Fruit fly (Drosophila melanogaster) whole organism, embryonic: Measurements from ENCODE around the gene COX5B.

Source experiments
- Antp ChIP-seq: fragments of 200-800 bp; sonication (Bioruptor generic); optimal IDR thresholded peaks from 3 replicates; lab custom pipeline; 2016; ENCODE audit warnings: missing biosample characterization, missing genetic modification characterization
- B-H2 ChIP-seq: fragments of 200-800 bp; sonication (Bioruptor generic); optimal IDR thresholded peaks from 2 replicates; lab custom pipeline; 2018; ENCODE audit warnings: missing biosample characterization, mild to moderate bottlenecking, missing genetic modification characterization
- CG10274 ChIP-seq: fragments of 200-800 bp; sonication (Bioruptor generic); optimal IDR thresholded peaks from 3 replicates; lab custom pipeline; 2017; ENCODE audit warnings: missing biosample characterization, mild to moderate bottlenecking, missing genetic modification characterization
- CG10959 ChIP-seq: fragments of 200-800 bp; sonication (Bioruptor generic); IDR thresholded peaks from 2 replicates; pipeline ENCODE4 v1.3.6; 2022; ENCODE audit warnings: missing biosample characterization, missing genetic modification characterization
- CG1529 ChIP-seq: fragments of 200-800 bp; sonication (Bioruptor generic); optimal IDR thresholded peaks from 3 replicates; lab custom pipeline; 2018; ENCODE audit warnings: missing biosample characterization, missing genetic modification characterization
- CG18599 ChIP-seq: fragments of 200-800 bp; sonication (Bioruptor generic); optimal IDR thresholded peaks from 3 replicates; lab custom pipeline; 2017; ENCODE audit warnings: missing biosample characterization, missing genetic modification characterization, mild to moderate bottlenecking, moderate library complexity, missing genetic modification reagents
- CG18764 ChIP-seq: fragments of 200-800 bp; sonication (Bioruptor generic); optimal IDR thresholded peaks from 3 replicates; lab custom pipeline; 2016; ENCODE audit warnings: missing biosample characterization, missing genetic modification characterization
- CG2202 ChIP-seq: fragments of 200-800 bp; sonication (Bioruptor generic); optimal IDR thresholded peaks from 2 replicates; lab custom pipeline; 2018; ENCODE audit warnings: missing biosample characterization, mild to moderate bottlenecking, missing genetic modification characterization
- CG30020 ChIP-seq: fragments of 200-800 bp; optimal IDR thresholded peaks from 2 replicates; lab custom pipeline; 2019; ENCODE audit warnings: missing biosample characterization, mild to moderate bottlenecking, missing genetic modification characterization, moderate library complexity
- CG3163 ChIP-seq: fragments of 200-800 bp; sonication (Bioruptor generic); optimal IDR thresholded peaks from 3 replicates; lab custom pipeline; 2016; ENCODE audit warnings: missing biosample characterization, missing genetic modification characterization
- CG33213 ChIP-seq: fragments of 200-800 bp; sonication (Bioruptor generic); optimal IDR thresholded peaks from 3 replicates; lab custom pipeline; 2016; ENCODE audit warnings: missing biosample characterization, missing genetic modification characterization
- CG3726 ChIP-seq: fragments of 200-800 bp; sonication (Bioruptor generic); IDR thresholded peaks from 3 replicates; pipeline ENCODE4, ENCODE4 v1.3.6; 2022; ENCODE audit warnings: missing biosample characterization, missing genetic modification characterization
- CG3847 ChIP-seq: fragments of 200-800 bp; sonication (Bioruptor generic); IDR thresholded peaks from 2 replicates; pipeline ENCODE4 v1.3.6; 2022; ENCODE audit warnings: missing biosample characterization, missing genetic modification characterization
- CG4707 ChIP-seq: fragments of 200-800 bp; sonication (Bioruptor generic); optimal IDR thresholded peaks from 2 replicates; lab custom pipeline; 2018; ENCODE audit warnings: missing biosample characterization, mild to moderate bottlenecking, missing genetic modification characterization, moderate library complexity
- CG4854 ChIP-seq: fragments of 200-800 bp; sonication (Bioruptor generic); optimal IDR thresholded peaks from 2 replicates; lab custom pipeline; 2016; ENCODE audit warnings: missing biosample characterization, missing genetic modification characterization, inconsistent platforms
- CG6689 ChIP-seq: fragments of 200-800 bp; sonication (Bioruptor generic); IDR thresholded peaks from 2 replicates; pipeline ENCODE4 v1.3.6; 2022; ENCODE audit warnings: missing biosample characterization, missing genetic modification characterization
- CG6813 ChIP-seq: fragments of 200-800 bp; sonication (Bioruptor generic); optimal IDR thresholded peaks from 2 replicates; lab custom pipeline; 2017; ENCODE audit warnings: missing biosample characterization, missing genetic modification characterization, mild to moderate bottlenecking, moderate library complexity, missing genetic modification reagents
- CG7271 ChIP-seq: fragments of 200-800 bp; sonication (Bioruptor generic); optimal IDR thresholded peaks from 2 replicates; lab custom pipeline; 2018; ENCODE audit warnings: missing biosample characterization, mild to moderate bottlenecking, missing genetic modification characterization, moderate library complexity
- CG7357 ChIP-seq: fragments of 200-800 bp; sonication (Bioruptor generic); IDR thresholded peaks from 3 replicates; pipeline ENCODE4 v1.3.6; 2022; ENCODE audit warnings: missing biosample characterization, missing genetic modification characterization
- CG7839 ChIP-seq: fragments of 200-800 bp; sonication (Bioruptor generic); optimal IDR thresholded peaks from 3 replicates; lab custom pipeline; 2018; ENCODE audit warnings: missing biosample characterization, mild to moderate bottlenecking, missing genetic modification characterization, moderate library complexity
- D19A ChIP-seq: fragments of 200-800 bp; optimal IDR thresholded peaks from 3 replicates; lab custom pipeline; 2019; ENCODE audit warnings: missing biosample characterization, mild to moderate bottlenecking, missing genetic modification characterization, moderate library complexity
- Eip74EF ChIP-seq, 2 experiments: fragments of 200-800 bp in 1 of 2; fragments of >200 bp in 1 of 2; sonication (Bioruptor generic) in 1 of 2; optimal IDR thresholded peaks; 2 replicates each; lab custom pipeline; 2017 to 2019; ENCODE audit warnings: missing biosample characterization in 2 of 2, missing genetic modification characterization in 2 of 2, mild to moderate bottlenecking in 1 of 2, moderate library complexity in 1 of 2
- H15 ChIP-seq: fragments of 200-800 bp; sonication (Bioruptor generic); IDR thresholded peaks from 3 replicates; pipeline ENCODE4 v1.3.6; 2022; ENCODE audit warnings: missing biosample characterization, missing genetic modification characterization
- H2.0 ChIP-seq: fragments of 200-800 bp; sonication (Bioruptor generic); IDR thresholded peaks from 2 replicates; pipeline ENCODE4 v1.3.6; 2022; ENCODE audit warnings: missing biosample characterization, missing genetic modification characterization
- HLH54F ChIP-seq: fragments of 200-800 bp; sonication (Bioruptor generic); optimal IDR thresholded peaks from 3 replicates; lab custom pipeline; 2016; ENCODE audit warnings: missing biosample characterization, missing genetic modification characterization
- HLHmδ ChIP-seq: fragments of 200-800 bp; sonication (Bioruptor generic); optimal IDR thresholded peaks from 2 replicates; lab custom pipeline; 2018; ENCODE audit warnings: missing biosample characterization, mild to moderate bottlenecking, missing genetic modification characterization, moderate library complexity
- MTF-1 ChIP-seq: fragments of 200-800 bp; sonication (Bioruptor generic); optimal IDR thresholded peaks from 2 replicates; lab custom pipeline; 2018; ENCODE audit warnings: missing biosample characterization, mild to moderate bottlenecking, missing genetic modification characterization, borderline replicate concordance
- NfI ChIP-seq: fragments of 200-800 bp; sonication (Bioruptor generic); optimal IDR thresholded peaks from 3 replicates; lab custom pipeline; 2018; ENCODE audit warnings: missing biosample characterization, mild to moderate bottlenecking, missing genetic modification characterization, moderate library complexity
- Oli ChIP-seq: fragments of 200-800 bp; sonication (Bioruptor generic); optimal IDR thresholded peaks from 2 replicates; lab custom pipeline; 2018; ENCODE audit warnings: missing biosample characterization, mild to moderate bottlenecking, missing genetic modification characterization, moderate library complexity
- Side ChIP-seq: fragments of 200-800 bp; sonication (Bioruptor generic); optimal IDR thresholded peaks from 2 replicates; lab custom pipeline; 2016; ENCODE audit warnings: missing biosample characterization, missing genetic modification characterization
- Sox100B ChIP-seq: fragments of 200-800 bp; sonication (Bioruptor generic); optimal IDR thresholded peaks from 3 replicates; lab custom pipeline; 2018; ENCODE audit warnings: missing biosample characterization, mild to moderate bottlenecking, missing genetic modification characterization
- Sox102F ChIP-seq: fragments of 200-800 bp; sonication (Bioruptor generic); optimal IDR thresholded peaks from 2 replicates; lab custom pipeline; 2018; ENCODE audit warnings: missing biosample characterization, mild to moderate bottlenecking, missing genetic modification characterization, moderate library complexity
- amos ChIP-seq: fragments of 200-800 bp; sonication (Bioruptor generic); IDR thresholded peaks from 2 replicates; pipeline ENCODE4 v1.3.6; 2022; ENCODE audit warnings: missing biosample characterization, missing genetic modification characterization; ENCODE audit not compliant: partially characterized antibody
- bcd ChIP-seq: fragments of 200-800 bp; sonication (Bioruptor generic); optimal IDR thresholded peaks from 2 replicates; lab custom pipeline; 2017; ENCODE audit warnings: missing biosample characterization, mild to moderate bottlenecking, missing genetic modification characterization
- gce ChIP-seq: fragments of 200-800 bp; sonication (Bioruptor generic); IDR thresholded peaks from 3 replicates; pipeline ENCODE4 v1.3.6; 2022; ENCODE audit warnings: missing biosample characterization, missing genetic modification characterization
- ham ChIP-seq: fragments of 200-800 bp; sonication (Bioruptor generic); IDR thresholded peaks from 2 replicates; pipeline ENCODE4 v1.3.6; 2022; ENCODE audit warnings: missing biosample characterization, missing genetic modification characterization
- jigr1 ChIP-seq: fragments of 200-800 bp; sonication (Bioruptor generic); IDR thresholded peaks from 3 replicates; pipeline ENCODE4 v1.3.6; 2022; ENCODE audit warnings: missing biosample characterization, missing genetic modification characterization
- otp ChIP-seq: fragments of 200-800 bp; sonication (Bioruptor generic); IDR thresholded peaks from 3 replicates; pipeline ENCODE4, ENCODE4 v1.3.6; 2022; ENCODE audit warnings: missing biosample characterization, missing genetic modification characterization
- pan ChIP-seq, 4 experiments: fragments of >200 bp in 3 of 4; fragments of 200-800 bp in 1 of 4; sonication (Bioruptor generic) in 1 of 4; optimal IDR thresholded peaks in 3 of 4; IDR thresholded peaks in 1 of 4; 2 replicates each; pipeline versions ENCODE4 v1.3.6 to Lab custom; 2017 to 2022; ENCODE audit warnings: missing biosample characterization in 2 of 4, missing genetic modification characterization in 2 of 4, mixed read lengths in 1 of 4
- pb ChIP-seq: fragments of 200-800 bp; sonication (Bioruptor generic); optimal IDR thresholded peaks from 3 replicates; lab custom pipeline; 2016; ENCODE audit warnings: missing biosample characterization, missing genetic modification characterization
- peb ChIP-seq: fragments of 200-800 bp; sonication (Bioruptor generic); IDR thresholded peaks from 2 replicates; pipeline ENCODE4 v1.3.6; 2022; ENCODE audit warnings: missing biosample characterization, missing genetic modification characterization
- ro ChIP-seq: fragments of 200-800 bp; sonication (Bioruptor generic); IDR thresholded peaks from 2 replicates; pipeline ENCODE4 v1.3.6; 2022; ENCODE audit warnings: missing biosample characterization, missing genetic modification characterization
- slou ChIP-seq: fragments of 200-800 bp; sonication (Bioruptor generic); optimal IDR thresholded peaks from 3 replicates; lab custom pipeline; 2016; ENCODE audit warnings: missing biosample characterization, missing genetic modification characterization
- sna ChIP-seq: fragments of 200-800 bp; sonication (Bioruptor generic); IDR thresholded peaks from 2 replicates; pipeline ENCODE4 v1.3.6; 2022; ENCODE audit warnings: missing biosample characterization, missing genetic modification characterization; ENCODE audit not compliant: partially characterized antibody
- tio ChIP-seq: fragments of 200-800 bp; sonication (Bioruptor generic); optimal IDR thresholded peaks from 2 replicates; lab custom pipeline; 2017; ENCODE audit warnings: missing biosample characterization, missing genetic modification characterization, inconsistent platforms
- tup ChIP-seq: fragments of 200-800 bp; sonication (Bioruptor generic); optimal IDR thresholded peaks from 2 replicates; lab custom pipeline; 2016; ENCODE audit warnings: missing biosample characterization, mild to moderate bottlenecking, missing genetic modification characterization, moderate library complexity
- tx ChIP-seq: fragments of 200-800 bp; sonication (Bioruptor generic); optimal IDR thresholded peaks from 2 replicates; lab custom pipeline; 2016; ENCODE audit warnings: missing biosample characterization, missing genetic modification characterization
- unpg ChIP-seq: fragments of 200-800 bp; sonication (Bioruptor generic); optimal IDR thresholded peaks from 3 replicates; lab custom pipeline; 2018; ENCODE audit warnings: missing biosample characterization, mild to moderate bottlenecking, missing genetic modification characterization, moderate library complexity
- z ChIP-seq: fragments of 200-800 bp; sonication (Bioruptor generic); IDR thresholded peaks from 3 replicates; pipeline ENCODE4 v1.3.6; 2022; ENCODE audit warnings: missing biosample characterization, missing genetic modification characterization

COX5B gene

DNA sequence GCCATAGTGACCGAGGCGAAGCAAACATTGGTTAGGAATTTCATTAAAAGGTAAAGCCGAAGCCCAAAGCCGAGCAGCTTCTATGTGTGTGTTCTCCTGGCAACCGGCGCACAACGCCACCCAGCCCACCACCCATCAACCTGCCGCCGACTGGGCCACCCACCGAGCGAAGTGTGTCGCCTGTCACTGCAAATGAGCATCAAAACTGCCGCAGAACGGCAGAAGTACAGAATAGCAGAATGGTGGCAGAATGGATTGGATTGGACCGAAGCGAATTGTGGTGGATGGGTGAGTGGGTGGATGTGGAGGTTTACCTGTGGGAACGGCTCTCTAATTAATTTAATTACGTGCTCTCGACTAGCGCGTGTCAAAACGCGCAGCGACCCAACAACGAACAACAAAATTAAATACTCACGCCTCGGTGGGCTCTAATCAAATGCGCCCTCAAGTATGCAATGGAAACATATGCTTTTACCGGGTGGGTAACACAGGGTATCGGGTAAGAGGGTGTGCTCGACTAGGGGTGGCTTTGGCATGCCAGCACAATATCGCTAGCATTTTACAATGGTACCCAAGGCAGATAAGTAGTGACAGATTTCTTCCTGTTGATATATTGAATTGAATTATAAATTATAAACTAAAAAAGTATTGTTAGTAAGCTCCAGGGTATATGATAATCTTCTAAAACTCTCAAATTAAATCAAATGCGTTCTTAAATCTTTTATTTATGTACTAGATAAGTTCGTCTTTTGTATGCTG is 17.8 kb upstream of the COX5B start (continued):
- no peak for TF ChIP-seq pb (GFP tag; lab: Kevin White, UChicago)
- TF ChIP-seq CG18599 (GFP tag; lab: Kevin White, UChicago) = no peak
- TF ChIP-seq pan (optimal IDR thresholded peaks at IDR 0.05; lab: Kevin White, UChicago) = peak in 1 of 2 experiments; percentile 18
- peak in 1 of 2 experiments; percentile 24 for TF ChIP-seq pan (GFP tag; optimal IDR thresholded peaks at IDR 0.05 in 1 of 2, IDR thresholded peaks at IDR 0.05 in 1 of 2)
- no peak for TF ChIP-seq z (GFP tag; lab: Robert Waterston, UW)
- no peak for TF ChIP-seq sna
- no peak for TF ChIP-seq CG30020 (tag; lab: Kevin White, UChicago)
- TF ChIP-seq otp (GFP tag; lab: Robert Waterston, UW) = no peak
- no peak for TF ChIP-seq HLH54F
- TF ChIP-seq B-H2 = no peak
- peak; percentile 57 for TF ChIP-seq Oli
- TF ChIP-seq Antp = no peak
- no peak for TF ChIP-seq H15 (GFP tag; lab: Robert Waterston, UW)
- no peak for TF ChIP-seq CG6813
- no peak for TF ChIP-seq CG2202 (tag; lab: Kevin White, UChicago)
- no peak for TF ChIP-seq MTF-1 (GFP tag; lab: Kevin White, UChicago)
- no peak for TF ChIP-seq tup (GFP tag; lab: Kevin White, UChicago)
- no peak for TF ChIP-seq ro
- no peak for TF ChIP-seq CG33213 (GFP tag; lab: Kevin White, UChicago)
- TF ChIP-seq CG7357 (GFP tag; lab: Robert Waterston, UW) = no peak
- TF ChIP-seq CG3163 (GFP tag; lab: Kevin White, UChicago) = no peak
- no peak for TF ChIP-seq ham
- no peak for TF ChIP-seq CG7839
- TF ChIP-seq CG6689 (GFP tag; lab: Robert Waterston, UW) = 0 out of 2 replicates have a peak, but pooled peaks have one; percentile 8
- TF ChIP-seq tx (GFP tag; lab: Kevin White, UChicago) = no peak
- no peak for TF ChIP-seq CG3726
- peak; percentile 23 for TF ChIP-seq CG1529 (GFP tag; lab: Kevin White, UChicago)
- no peak for TF ChIP-seq Sox102F (GFP tag; lab: Kevin White, UChicago)
- no peak for TF ChIP-seq Eip74EF (GFP tag; optimal IDR thresholded peaks at IDR 0.05; lab: Kevin White, UChicago)
- no peak for TF ChIP-seq peb
- peak; percentile 25 for TF ChIP-seq tio
- TF ChIP-seq CG18764 (GFP tag; lab: Kevin White, UChicago) = no peak
- no peak for TF ChIP-seq CG3847 (GFP tag; lab: Robert Waterston, UW)
- no peak for TF ChIP-seq CG4854 (GFP tag; lab: Kevin White, UChicago)
- no peak for TF ChIP-seq HLHmδ (GFP tag; lab: Kevin White, UChicago)
- no peak for TF ChIP-seq NfI (GFP tag; lab: Kevin White, UChicago)
- no peak for TF ChIP-seq amos
- TF ChIP-seq D19A = no peak
- TF ChIP-seq bcd (GFP tag; lab: Kevin White, UChicago) = no peak
- no peak for TF ChIP-seq CG10959 (GFP tag; lab: Robert Waterston, UW)
- no peak for TF ChIP-seq Sox100B
- TF ChIP-seq CG4707 (GFP tag; lab: Kevin White, UChicago) = no peak
- no peak for TF ChIP-seq CG7271
- no peak for TF ChIP-seq gce (GFP tag; lab: Robert Waterston, UW)
- TF ChIP-seq H2.0 (GFP tag; lab: Robert Waterston, UW) = no peak
- no peak for TF ChIP-seq unpg
- TF ChIP-seq jigr1 = no peak
- TF ChIP-seq Side (GFP tag; lab: Kevin White, UChicago) = no peak
- no peak for TF ChIP-seq CG10274 (GFP tag; lab: Kevin White, UChicago)
- TF ChIP-seq slou (GFP tag; lab: Kevin White, UChicago) = no peak
